Worm (Caenorhabditis elegans): ENCODE data around the gene T13F2.4.
"Not testable (repeated sequence)": the region's sequence is repeated elsewhere in the genome, so short reads cannot be mapped to it uniquely, and the experiment has no call there.

Gene T13F2.4

ce11 chrIV:9789496-9789895, at the start of gene T13F2.4:
Gene T13F2.4 (plus strand): TSS chrIV:9789796.
- TF ChIP-seq flh-1 (GFP tag; optimal IDR thresholded peaks at IDR 0.05) (no peak), mep-1 (tag; optimal IDR thresholded peaks at IDR 0.05) (no peak), unc-39 (tag; optimal IDR thresholded peaks at IDR 0.05) (no peak), blmp-1 (tag; optimal IDR thresholded peaks at IDR 0.05) (no peak), nhr-12 (tag; optimal IDR thresholded peaks at IDR 0.05) (no peak), bed-3 (GFP tag; optimal IDR thresholded peaks at IDR 0.05) (no peak), mab-5 (tag; optimal IDR thresholded peaks at IDR 0.05) (no peak), cnd-1 (tag; optimal IDR thresholded peaks at IDR 0.05) (no peak), unc-62 (GFP tag; optimal IDR thresholded peaks at IDR 0.05) (no peak), unc-120 (tag; optimal IDR thresholded peaks at IDR 0.05; ENCODE audit: poor library complexity, severe bottlenecking) (no peak), lsy-2 (tag; optimal IDR thresholded peaks at IDR 0.05) (no peak), tbx-8 (GFP tag; optimal IDR thresholded peaks at IDR 0.05) (no peak)

ce11 chrIV:9740851-9741549, 48.6 kb upstream of the T13F2.4 start, which contains the start of gene gln-6:
Gene gln-6 (minus strand): TSS chrIV:9740901.
- TF ChIP-seq hlh-1 (tag; optimal IDR thresholded peaks at IDR 0.05); unc-62 (GFP tag; optimal IDR thresholded peaks at IDR 0.05); nhr-2 (tag; optimal IDR thresholded peaks at IDR 0.05): not testable (repeated sequence)

ce11 chrIV:9742883-9743282, 46.7 kb upstream of the T13F2.4 start, which contains the start of gene C28D4.7:
Gene C28D4.7 (minus strand): TSS chrIV:9743147.
- TF ChIP-seq ces-1 (GFP tag; optimal IDR thresholded peaks at IDR 0.05) (no peak), nhr-76 (tag; optimal IDR thresholded peaks at IDR 0.05) (no peak), sem-2 (GFP tag; optimal IDR thresholded peaks at IDR 0.05) (no peak), nhr-237 (tag; optimal IDR thresholded peaks at IDR 0.05) (no peak), hlh-1 (tag; optimal IDR thresholded peaks at IDR 0.05) (no peak), mab-5 (tag; optimal IDR thresholded peaks at IDR 0.05) (no peak), snpc-4 (tag; optimal IDR thresholded peaks at IDR 0.05) (no peak), unc-62 (GFP tag; optimal IDR thresholded peaks at IDR 0.05) (no peak), ztf-11 (tag; optimal IDR thresholded peaks at IDR 0.05) (no peak), drap-1 (GFP tag; optimal IDR thresholded peaks at IDR 0.05) (no peak), elt-1 (tag; optimal IDR thresholded peaks at IDR 0.05; ENCODE audit: borderline replicate concordance, insufficient read depth) (no peak), lin-13 (tag; optimal IDR thresholded peaks at IDR 0.05) (no peak), unc-120 (tag; optimal IDR thresholded peaks at IDR 0.05; ENCODE audit: poor library complexity, severe bottlenecking) (no peak), M03D4.4 (tag; optimal IDR thresholded peaks at IDR 0.05) (no peak)

- TF ChIP-seq ceh-43 (GFP tag; optimal IDR thresholded peaks at IDR 0.05) (no peak), sptf-1 (tag; optimal IDR thresholded peaks at IDR 0.05) (no peak), ceh-39 (tag; optimal IDR thresholded peaks at IDR 0.05) (no peak), bed-3 (GFP tag; optimal IDR thresholded peaks at IDR 0.05) (no peak), ceh-83 (GFP tag; optimal IDR thresholded peaks at IDR 0.05) (no peak), elt-1 (tag; optimal IDR thresholded peaks at IDR 0.05; ENCODE audit: borderline replicate concordance, insufficient read depth) (no peak), ztf-11 (tag; optimal IDR thresholded peaks at IDR 0.05) (no peak), mab-5 (tag; optimal IDR thresholded peaks at IDR 0.05) (no peak), unc-39 (tag; optimal IDR thresholded peaks at IDR 0.05) (no peak), unc-62 (GFP tag; optimal IDR thresholded peaks at IDR 0.05) (no peak), drap-1 (GFP tag; optimal IDR thresholded peaks at IDR 0.05) (no peak), nhr-76 (tag; optimal IDR thresholded peaks at IDR 0.05) (no peak), flh-1 (GFP tag; optimal IDR thresholded peaks at IDR 0.05) (no peak), tbx-8 (GFP tag; optimal IDR thresholded peaks at IDR 0.05) (no peak), mls-2 (tag; optimal IDR thresholded peaks at IDR 0.05) (no peak), sem-2 (GFP tag; optimal IDR thresholded peaks at IDR 0.05) (no peak), nhr-237 (tag; optimal IDR thresholded peaks at IDR 0.05) (no peak)
These were observed 44.7 kb upstream of the T13F2.4 start, which contains the start of gene C28D4.4 for ce11 chrIV:9744905-9745304. Gene C28D4.4 (minus strand): TSS chrIV:9745005.

- TF ChIP-seq unc-120 (tag; optimal IDR thresholded peaks at IDR 0.05; ENCODE audit: poor library complexity, severe bottlenecking): no peak
- TF ChIP-seq ztf-11 (tag; optimal IDR thresholded peaks at IDR 0.05): no peak
- no peak for TF ChIP-seq nhr-2 (tag; optimal IDR thresholded peaks at IDR 0.05)
- no peak for TF ChIP-seq nhr-28 (tag; optimal IDR thresholded peaks at IDR 0.05)
- TF ChIP-seq M03D4.4 (tag; optimal IDR thresholded peaks at IDR 0.05): no peak
- TF ChIP-seq pha-4 (tag; optimal IDR thresholded peaks at IDR 0.05): no peak
- TF ChIP-seq nhr-12 (tag; optimal IDR thresholded peaks at IDR 0.05): no peak
- no peak for TF ChIP-seq zip-8 (tag; optimal IDR thresholded peaks at IDR 0.05)
- TF ChIP-seq ceh-83 (GFP tag; optimal IDR thresholded peaks at IDR 0.05): no peak
- no peak for TF ChIP-seq flh-1 (GFP tag; optimal IDR thresholded peaks at IDR 0.05)
- TF ChIP-seq lin-13 (tag; optimal IDR thresholded peaks at IDR 0.05): no peak
- no peak for TF ChIP-seq mep-1 (tag; optimal IDR thresholded peaks at IDR 0.05)
- no peak for TF ChIP-seq sem-2 (GFP tag; optimal IDR thresholded peaks at IDR 0.05)
- no peak for TF ChIP-seq blmp-1 (tag; optimal IDR thresholded peaks at IDR 0.05)
- no peak for TF ChIP-seq unc-62 (GFP tag; optimal IDR thresholded peaks at IDR 0.05)
- no peak for TF ChIP-seq nhr-237 (tag; optimal IDR thresholded peaks at IDR 0.05)
- TF ChIP-seq snpc-4 (tag; optimal IDR thresholded peaks at IDR 0.05): no peak
- TF ChIP-seq tbx-8 (GFP tag; optimal IDR thresholded peaks at IDR 0.05): no peak
These were observed 42.8 kb upstream of the T13F2.4 start, which contains the start of gene C28D4.5 for ce11 chrIV:9746762-9747161. Gene C28D4.5 (minus strand): TSS chrIV:9746862.

Measured in whole organism, mixed stage, embryonic.